Fruit fly (Drosophila melanogaster) whole organism, prepupa: Measurements from ENCODE around the gene CG43736.
A peak's percentile ranks its signal among the peaks of the same experiment; 100 is the strongest.

Experiments used
- CG10669 ChIP-seq: fragments of 200-800 bp; sonication (Bioruptor generic); optimal IDR thresholded peaks from 3 replicates; lab custom pipeline; 2018; ENCODE audit warnings: missing biosample characterization, mild to moderate bottlenecking, missing genetic modification characterization, moderate library complexity
- CG11294 ChIP-seq: fragments of 200-800 bp; sonication (Bioruptor generic); IDR thresholded peaks from 2 replicates; pipeline ENCODE4 v1.3.6; 2022; ENCODE audit warnings: missing biosample characterization, missing genetic modification characterization
- CG15336 ChIP-seq: fragments of 200-800 bp; sonication (Bioruptor generic); IDR thresholded peaks from 2 replicates; pipeline ENCODE4 v1.3.6; 2022; ENCODE audit warnings: missing biosample characterization, missing genetic modification characterization
- CG31627 ChIP-seq: fragments of 200-800 bp; sonication (Bioruptor generic); optimal IDR thresholded peaks from 3 replicates; lab custom pipeline; 2016; ENCODE audit warnings: missing biosample characterization, missing genetic modification characterization
- CG32006 ChIP-seq: fragments of 200-800 bp; sonication (Bioruptor generic); optimal IDR thresholded peaks from 3 replicates; lab custom pipeline; 2017; ENCODE audit warnings: missing biosample characterization, mild to moderate bottlenecking, missing genetic modification characterization
- CG34406 ChIP-seq: fragments of 200-800 bp; sonication (Bioruptor generic); optimal IDR thresholded peaks from 3 replicates; lab custom pipeline; 2016; ENCODE audit warnings: missing biosample characterization, missing genetic modification characterization
- CG4318 ChIP-seq: fragments of 200-800 bp; sonication (Bioruptor generic); optimal IDR thresholded peaks from 3 replicates; lab custom pipeline; 2017; ENCODE audit warnings: missing biosample characterization, mild to moderate bottlenecking, missing genetic modification characterization
- CG6163 ChIP-seq: fragments of 200-800 bp; sonication (Bioruptor generic); IDR thresholded peaks from 3 replicates; pipeline ENCODE4 v1.3.6; 2022; ENCODE audit warnings: missing biosample characterization, missing genetic modification characterization
- CG6276 ChIP-seq: fragments of 200-800 bp; sonication (Bioruptor generic); optimal IDR thresholded peaks from 2 replicates; lab custom pipeline; 2017; ENCODE audit warnings: missing biosample characterization, mild to moderate bottlenecking, missing genetic modification characterization
- CG6792 ChIP-seq: fragments of 200-800 bp; sonication (Bioruptor generic); optimal IDR thresholded peaks from 3 replicates; lab custom pipeline; 2016; ENCODE audit warnings: missing biosample characterization, missing genetic modification characterization
- CG8119 ChIP-seq: fragments of 200-800 bp; sonication (Bioruptor generic); IDR thresholded peaks from 3 replicates; pipeline ENCODE4 v1.3.6; 2022; ENCODE audit warnings: missing biosample characterization, missing genetic modification characterization
- CG8319 ChIP-seq: fragments of 200-800 bp; sonication (Bioruptor generic); optimal IDR thresholded peaks from 3 replicates; lab custom pipeline; 2016; ENCODE audit warnings: missing biosample characterization, missing genetic modification characterization
- CG9139 ChIP-seq: fragments of 200-800 bp; sonication (Bioruptor generic); optimal IDR thresholded peaks from 3 replicates; lab custom pipeline; 2017; ENCODE audit warnings: missing biosample characterization, mild to moderate bottlenecking, missing genetic modification characterization
- Eip78C ChIP-seq: fragments of 200-800 bp; sonication (Bioruptor generic); peaks from one replicate; lab custom pipeline; 2016; ENCODE audit warnings: missing biosample characterization, missing genetic modification characterization
- Eip93F ChIP-seq: fragments of 200-800 bp; sonication (Bioruptor generic); optimal IDR thresholded peaks from 2 replicates; lab custom pipeline; 2016; ENCODE audit warnings: missing biosample characterization, mild to moderate bottlenecking, missing genetic modification characterization
- Gug ChIP-seq: fragments of 200-800 bp; sonication (Bioruptor generic); IDR thresholded peaks from 2 replicates; pipeline ENCODE4 v1.3.6; 2022; ENCODE audit warnings: missing biosample characterization, missing genetic modification characterization
- Hr4 ChIP-seq: fragments of 200-800 bp; sonication (Bioruptor generic); optimal IDR thresholded peaks from 3 replicates; lab custom pipeline; 2016; ENCODE audit warnings: missing biosample characterization, missing genetic modification characterization
- Lpt ChIP-seq: fragments of 200-800 bp; sonication (Bioruptor generic); optimal IDR thresholded peaks from 3 replicates; lab custom pipeline; 2016; ENCODE audit warnings: missing biosample characterization, missing genetic modification characterization
- OdsH ChIP-seq: fragments of 200-800 bp; sonication (Bioruptor generic); optimal IDR thresholded peaks from 3 replicates; lab custom pipeline; 2016; ENCODE audit warnings: missing biosample characterization, missing genetic modification characterization
- Smox ChIP-seq: fragments of 200-800 bp; sonication (Bioruptor generic); optimal IDR thresholded peaks from 3 replicates; lab custom pipeline; 2016; ENCODE audit warnings: missing biosample characterization, missing genetic modification characterization
- Sox102F ChIP-seq: fragments of 200-800 bp; sonication (Bioruptor generic); optimal IDR thresholded peaks from 2 replicates; lab custom pipeline; 2016; ENCODE audit warnings: missing biosample characterization, mild to moderate bottlenecking, missing genetic modification characterization
- Sox14 ChIP-seq: fragments of 200-800 bp; sonication (Bioruptor generic); optimal IDR thresholded peaks from 3 replicates; lab custom pipeline; 2016; ENCODE audit warnings: missing biosample characterization, missing genetic modification characterization
- achi ChIP-seq: fragments of 200-800 bp; sonication (Bioruptor generic); optimal IDR thresholded peaks from 3 replicates; lab custom pipeline; 2016; ENCODE audit warnings: missing biosample characterization, missing genetic modification characterization
- dac ChIP-seq: fragments of 200-800 bp; sonication (Bioruptor generic); optimal IDR thresholded peaks from 2 replicates; lab custom pipeline; 2017; ENCODE audit warnings: missing biosample characterization, mild to moderate bottlenecking, missing genetic modification characterization
- dsx ChIP-seq: fragments of 200-800 bp; optimal IDR thresholded peaks from 3 replicates; lab custom pipeline; 2019; ENCODE audit warnings: missing biosample characterization, mild to moderate bottlenecking, missing genetic modification characterization, moderate library complexity; ENCODE audit not compliant: poor library complexity, severe bottlenecking
- eg ChIP-seq: fragments of 200-800 bp; sonication (Bioruptor generic); IDR thresholded peaks from 3 replicates; pipeline ENCODE4 v1.3.6; 2022; ENCODE audit warnings: missing biosample characterization, missing genetic modification characterization
- fd59A ChIP-seq: fragments of 200-800 bp; sonication (Bioruptor generic); optimal IDR thresholded peaks from 2 replicates; lab custom pipeline; 2017; ENCODE audit warnings: missing biosample characterization, mild to moderate bottlenecking, missing genetic modification characterization, missing genetic modification reagents
- fkh ChIP-seq: fragments of 200-800 bp; sonication (Bioruptor generic); optimal IDR thresholded peaks from 3 replicates; lab custom pipeline; 2017; ENCODE audit warnings: missing biosample characterization, mild to moderate bottlenecking, missing genetic modification characterization, moderate library complexity
- lz ChIP-seq: fragments of 200-800 bp; sonication (Bioruptor generic); optimal IDR thresholded peaks from 3 replicates; lab custom pipeline; 2016; ENCODE audit warnings: missing biosample characterization, missing genetic modification characterization
- net ChIP-seq: fragments of 200-800 bp; sonication (Bioruptor generic); optimal IDR thresholded peaks from 3 replicates; lab custom pipeline; 2016; ENCODE audit warnings: missing biosample characterization, missing genetic modification characterization
- pdm3 ChIP-seq: fragments of 200-800 bp; sonication (Bioruptor generic); optimal IDR thresholded peaks from 3 replicates; lab custom pipeline; 2016; ENCODE audit warnings: missing biosample characterization, missing genetic modification characterization
- spab ChIP-seq: fragments of 200-800 bp; sonication (Bioruptor generic); optimal IDR thresholded peaks from 2 replicates; lab custom pipeline; 2017; ENCODE audit warnings: missing biosample characterization, mild to moderate bottlenecking, missing genetic modification characterization, missing genetic modification reagents
- ss ChIP-seq, 2 experiments: fragments of 200-800 bp; sonication (Bioruptor generic); optimal IDR thresholded peaks; 2 replicates in 1 of 2; 3 replicates in 1 of 2; lab custom pipeline; 2017 to 2018; ENCODE audit warnings: mild to moderate bottlenecking in 2 of 2, missing biosample characterization in 2 of 2, missing genetic modification characterization in 2 of 2, moderate library complexity in 1 of 2
- svp ChIP-seq: fragments of 200-800 bp; sonication (Bioruptor generic); peaks from one replicate; lab custom pipeline; 2016; ENCODE audit warnings: missing biosample characterization, missing genetic modification characterization
- topi ChIP-seq: fragments of 200-800 bp; sonication (Bioruptor generic); optimal IDR thresholded peaks from 3 replicates; lab custom pipeline; 2016; ENCODE audit warnings: missing biosample characterization, missing genetic modification characterization
- vri ChIP-seq: fragments of 200-800 bp; sonication (Bioruptor generic); optimal IDR thresholded peaks from 3 replicates; lab custom pipeline; 2016; ENCODE audit warnings: missing biosample characterization, mild to moderate bottlenecking, missing genetic modification characterization

Gene CG43736

dm6 chrX:6909135-6909534 is 45.4 kb downstream of the CG43736 start:
- TF ChIP-seq CG15336 (GFP tag; lab: Robert Waterston, UW) (peak; percentile 62), CG34406 (GFP tag; lab: Kevin White, UChicago) (no peak), Eip78C (GFP tag; lab: Kevin White, UChicago) (peak; percentile 17), CG8119 (GFP tag; lab: Robert Waterston, UW) (peak; percentile 81), Lpt (peak; percentile 39), CG6163 (peak; percentile 42; the same call in 1 of the 3 replicates), eg (GFP tag; lab: Robert Waterston, UW) (peak; percentile 77), Hr4 (GFP tag; lab: Kevin White, UChicago) (peak; percentile 19), CG32006 (GFP tag; lab: Kevin White, UChicago) (peak; percentile 12), dsx (GFP tag; lab: Kevin White, UChicago) (no peak), CG6276 (peak; percentile 57)
- TF ChIP-seq, all 60 proteins: peak for 9

- TF ChIP-seq CG8119 (GFP tag; lab: Robert Waterston, UW) (peak; percentile 60; the same call in 2 of the 3 replicates), Sox102F (GFP tag; lab: Kevin White, UChicago) (no peak), Eip78C (GFP tag; lab: Kevin White, UChicago) (peak; percentile 24), dac (GFP tag; lab: Kevin White, UChicago) (peak; percentile 23), CG32006 (GFP tag; lab: Kevin White, UChicago) (peak; percentile 65), CG6276 (peak; percentile 49), lz (no peak), fd59A (no peak), CG10669 (GFP tag; lab: Kevin White, UChicago) (no peak), Lpt (peak; percentile 8), CG11294 (peak; percentile 35; the same call in 1 of the 2 replicates), achi (GFP tag; lab: Kevin White, UChicago) (no peak), pdm3 (GFP tag; lab: Kevin White, UChicago) (peak; percentile 2), topi (GFP tag; lab: Kevin White, UChicago) (no peak), Gug (peak; percentile 39; the same call in 1 of the 2 replicates), fkh (no peak), Hr4 (GFP tag; lab: Kevin White, UChicago) (peak; percentile 74), eg (GFP tag; lab: Robert Waterston, UW) (peak; percentile 83), OdsH (GFP tag; lab: Kevin White, UChicago) (peak; percentile 22), CG15336 (GFP tag; lab: Robert Waterston, UW) (peak; percentile 79), CG6163 (peak; percentile 65; the same call in 2 of the 3 replicates), CG34406 (GFP tag; lab: Kevin White, UChicago) (no peak), CG9139 (GFP tag; lab: Kevin White, UChicago) (no peak), CG4318 (GFP tag; lab: Kevin White, UChicago) (peak; percentile 39)
These were observed 48.6 kb downstream of the CG43736 start for dm6 chrX:6912269-6912668.

- TF ChIP-seq Hr4 (GFP tag; lab: Kevin White, UChicago), result no peak
- TF ChIP-seq dac (GFP tag; lab: Kevin White, UChicago), result no peak
- TF ChIP-seq CG8319 (GFP tag; lab: Kevin White, UChicago), result no peak
- TF ChIP-seq Sox14 (GFP tag; lab: Kevin White, UChicago), result no peak
- no peak for TF ChIP-seq Lpt
- TF ChIP-seq spab (GFP tag; lab: Kevin White, UChicago), result no peak
- no peak for TF ChIP-seq svp
- no peak for TF ChIP-seq eg (GFP tag; lab: Robert Waterston, UW)
- no peak for TF ChIP-seq CG9139 (GFP tag; lab: Kevin White, UChicago)
- TF ChIP-seq fd59A, result no peak
- no peak for TF ChIP-seq CG31627 (GFP tag; lab: Kevin White, UChicago)
- no peak for TF ChIP-seq Eip93F (GFP tag; lab: Kevin White, UChicago)
- no peak for TF ChIP-seq vri (GFP tag; lab: Kevin White, UChicago)
- TF ChIP-seq ss (GFP tag; optimal IDR thresholded peaks at IDR 0.05; lab: Kevin White, UChicago), result no peak
- no peak for TF ChIP-seq achi (GFP tag; lab: Kevin White, UChicago)
- TF ChIP-seq net (GFP tag; lab: Kevin White, UChicago), result no peak
- TF ChIP-seq CG6792 (GFP tag; lab: Kevin White, UChicago), result no peak
- TF ChIP-seq Smox (GFP tag; lab: Kevin White, UChicago), result no peak
These were observed 65.4 kb downstream of the CG43736 start for dm6 chrX:6929086-6929485.
